Fruit fly (Drosophila melanogaster) whole organism, embryonic: ENCODE results near the gene Ir25a.

Source experiments
- BEAF-32 ChIP-seq: fragments of 200-800 bp; sonication (Bioruptor generic); optimal IDR thresholded peaks from 3 replicates; lab custom pipeline; 2017; ENCODE audit warnings: missing biosample characterization, missing genetic modification characterization, mild to moderate bottlenecking, moderate library complexity, missing genetic modification reagents
- Bdp1 ChIP-seq: fragments of 200-800 bp; sonication (Bioruptor generic); optimal IDR thresholded peaks from 3 replicates; lab custom pipeline; 2016; ENCODE audit warnings: missing biosample characterization, missing genetic modification characterization
- BtbVII ChIP-seq: fragments of 200-800 bp; sonication (Bioruptor generic); optimal IDR thresholded peaks from 3 replicates; lab custom pipeline; 2017; ENCODE audit warnings: missing biosample characterization, mild to moderate bottlenecking, missing genetic modification characterization
- CG10321 ChIP-seq: fragments of 200-800 bp; sonication (Bioruptor generic); IDR thresholded peaks from 2 replicates; pipeline ENCODE4 v1.3.6; 2022; ENCODE audit warnings: missing biosample characterization, missing genetic modification characterization
- CG10366 ChIP-seq: fragments of 200-800 bp; sonication (Bioruptor generic); IDR thresholded peaks from 2 replicates; pipeline ENCODE4 v1.3.6; 2022; ENCODE audit warnings: missing biosample characterization, missing genetic modification characterization
- CG11398 ChIP-seq: fragments of 200-800 bp; sonication (Bioruptor generic); optimal IDR thresholded peaks from 2 replicates; lab custom pipeline; 2016; ENCODE audit warnings: missing biosample characterization, missing genetic modification characterization
- CG11504 ChIP-seq: fragments of 200-800 bp; sonication (Bioruptor generic); optimal IDR thresholded peaks from 3 replicates; lab custom pipeline; 2019; ENCODE audit warnings: missing biosample characterization, mild to moderate bottlenecking, missing genetic modification characterization, moderate library complexity
- CG11695 ChIP-seq: fragments of 200-800 bp; sonication (Bioruptor generic); IDR thresholded peaks from 3 replicates; pipeline ENCODE4 v1.3.6; 2022; ENCODE audit warnings: missing biosample characterization, missing genetic modification characterization
- CG11723 ChIP-seq: fragments of 200-800 bp; sonication (Bioruptor generic); optimal IDR thresholded peaks from 2 replicates; lab custom pipeline; 2017; ENCODE audit warnings: missing biosample characterization, mild to moderate bottlenecking, missing genetic modification characterization
- CG12104 ChIP-seq: fragments of 200-800 bp; sonication (Bioruptor generic); optimal IDR thresholded peaks from 3 replicates; lab custom pipeline; 2016; ENCODE audit warnings: missing biosample characterization, missing genetic modification characterization
- CG12942 ChIP-seq: fragments of 200-800 bp; sonication (Bioruptor generic); optimal IDR thresholded peaks from 3 replicates; lab custom pipeline; 2016; ENCODE audit warnings: missing biosample characterization, missing genetic modification characterization
- CG1529 ChIP-seq: fragments of 200-800 bp; sonication (Bioruptor generic); optimal IDR thresholded peaks from 3 replicates; lab custom pipeline; 2018; ENCODE audit warnings: missing biosample characterization, missing genetic modification characterization
- CG15479 ChIP-seq: fragments of 200-800 bp; sonication (Bioruptor generic); optimal IDR thresholded peaks from 3 replicates; lab custom pipeline; 2019; ENCODE audit warnings: missing biosample characterization, mild to moderate bottlenecking, missing genetic modification characterization, moderate library complexity
- CG15601 ChIP-seq: fragments of 200-800 bp; sonication (Bioruptor generic); optimal IDR thresholded peaks from 3 replicates; lab custom pipeline; 2019; ENCODE audit warnings: missing biosample characterization, mild to moderate bottlenecking, missing genetic modification characterization, moderate library complexity
- CG1832 ChIP-seq: fragments of 200-800 bp; sonication (Bioruptor generic); optimal IDR thresholded peaks from 2 replicates; lab custom pipeline; 2017; ENCODE audit warnings: missing biosample characterization, mild to moderate bottlenecking, missing genetic modification characterization, inconsistent platforms
- CG2120 ChIP-seq: fragments of 200-800 bp; sonication (Bioruptor generic); optimal IDR thresholded peaks from 3 replicates; lab custom pipeline; 2016; ENCODE audit warnings: missing biosample characterization, missing genetic modification characterization
- CG4617 ChIP-seq: fragments of 200-800 bp; sonication (Bioruptor generic); optimal IDR thresholded peaks from 3 replicates; lab custom pipeline; 2016; ENCODE audit warnings: missing biosample characterization, missing genetic modification characterization, borderline replicate concordance
- CG8359 ChIP-seq: fragments of 200-800 bp; sonication (Bioruptor generic); optimal IDR thresholded peaks from 2 replicates; lab custom pipeline; 2017; ENCODE audit warnings: missing biosample characterization, mild to moderate bottlenecking, missing genetic modification characterization, borderline replicate concordance
- CG9215 ChIP-seq: fragments of 200-800 bp; sonication (Bioruptor generic); IDR thresholded peaks from 2 replicates; pipeline ENCODE4 v1.3.6; 2022; ENCODE audit warnings: missing biosample characterization, missing genetic modification characterization
- CkIIα-i1 ChIP-seq: fragments of 200-800 bp; sonication (Bioruptor generic); IDR thresholded peaks from 2 replicates; pipeline ENCODE4 v1.3.6; 2022; ENCODE audit warnings: missing biosample characterization, missing genetic modification characterization
- Elba2 ChIP-seq: fragments of 200-800 bp; sonication (Bioruptor generic); optimal IDR thresholded peaks from 3 replicates; lab custom pipeline; 2016; ENCODE audit warnings: missing biosample characterization, missing genetic modification characterization
- HLH4C ChIP-seq: fragments of 200-800 bp; sonication (Bioruptor generic); IDR thresholded peaks from 3 replicates; pipeline ENCODE4 v1.3.6; 2022; ENCODE audit warnings: missing biosample characterization, missing genetic modification characterization; ENCODE audit not compliant: partially characterized antibody
- HLHmδ ChIP-seq: fragments of 200-800 bp; sonication (Bioruptor generic); optimal IDR thresholded peaks from 2 replicates; lab custom pipeline; 2018; ENCODE audit warnings: missing biosample characterization, mild to moderate bottlenecking, missing genetic modification characterization, moderate library complexity
- Hmr ChIP-seq: fragments of 200-800 bp; sonication (Bioruptor generic); optimal IDR thresholded peaks from 3 replicates; lab custom pipeline; 2017; ENCODE audit warnings: mild to moderate bottlenecking, missing biosample characterization, missing genetic modification reagents, missing genetic modification characterization
- Hr78 ChIP-seq, 2 experiments: fragments of 200-800 bp in 1 of 2; fragments of >200 bp in 1 of 2; sonication (Bioruptor generic) in 1 of 2; optimal IDR thresholded peaks; 2 replicates each; lab custom pipeline; 2017 to 2019; ENCODE audit warnings: missing biosample characterization in 2 of 2, missing genetic modification characterization in 2 of 2, mild to moderate bottlenecking in 1 of 2, moderate library complexity in 1 of 2
- Med ChIP-seq: fragments of 200-800 bp; sonication (Bioruptor generic); peaks from one replicate; lab custom pipeline; 2016; ENCODE audit warnings: missing biosample characterization, missing genetic modification characterization, mild to moderate bottlenecking, inconsistent platforms, moderate library complexity
- NC2α ChIP-seq: fragments of 200-800 bp; sonication (Bioruptor generic); optimal IDR thresholded peaks from 2 replicates; lab custom pipeline; 2016; ENCODE audit warnings: missing biosample characterization, missing genetic modification characterization
- NFAT ChIP-seq: fragments of 200-800 bp; sonication (Bioruptor generic); IDR thresholded peaks from 2 replicates; pipeline ENCODE4 v1.3.6; 2022; ENCODE audit warnings: missing biosample characterization, missing genetic modification characterization
- Nf-YC ChIP-seq: fragments of 200-800 bp; optimal IDR thresholded peaks from 3 replicates; lab custom pipeline; 2019; ENCODE audit warnings: missing biosample characterization, mild to moderate bottlenecking, missing genetic modification characterization, moderate library complexity
- Optix ChIP-seq: fragments of 200-800 bp; sonication (Bioruptor generic); IDR thresholded peaks from 3 replicates; pipeline ENCODE4 v1.3.6; 2022; ENCODE audit warnings: missing biosample characterization, missing genetic modification characterization
- PHDP ChIP-seq: fragments of 200-800 bp; sonication (Bioruptor generic); optimal IDR thresholded peaks from 3 replicates; lab custom pipeline; 2018; ENCODE audit warnings: missing biosample characterization, mild to moderate bottlenecking, missing genetic modification characterization, moderate library complexity
- Trl ChIP-seq, 3 experiments: fragments of >200 bp in 2 of 3; fragments of 200-800 bp in 1 of 3; sonication (Bioruptor generic) in 1 of 3; optimal IDR thresholded peaks; 2 replicates in 1 of 3; 3 replicates in 2 of 3; lab custom pipeline; 2016 to 2017; ENCODE audit warnings: missing biosample characterization in 1 of 3, missing genetic modification characterization in 1 of 3
- ap ChIP-seq: fragments of 200-800 bp; sonication (Bioruptor generic); IDR thresholded peaks from 2 replicates; pipeline ENCODE4 v1.3.6; 2022; ENCODE audit warnings: missing biosample characterization, missing genetic modification characterization
- gfzf ChIP-seq: fragments of 200-800 bp; sonication (Bioruptor generic); optimal IDR thresholded peaks from 2 replicates; lab custom pipeline; 2016; ENCODE audit warnings: missing biosample characterization, mild to moderate bottlenecking, missing genetic modification characterization, moderate library complexity
- kay ChIP-seq: fragments of 200-800 bp; sonication (Bioruptor generic); optimal IDR thresholded peaks from 2 replicates; lab custom pipeline; 2016; ENCODE audit warnings: missing biosample characterization, missing genetic modification characterization
- lov ChIP-seq, 2 experiments: fragments of 200-800 bp in 1 of 2; fragments of >200 bp in 1 of 2; sonication (Bioruptor generic) in 1 of 2; IDR thresholded peaks in 1 of 2; optimal IDR thresholded peaks in 1 of 2; 2 replicates in 1 of 2; 3 replicates in 1 of 2; pipeline versions ENCODE4 v1.3.6 to Lab custom; 2017 to 2022; ENCODE audit warnings: missing biosample characterization in 1 of 2, missing genetic modification characterization in 1 of 2
- otp ChIP-seq: fragments of 200-800 bp; sonication (Bioruptor generic); IDR thresholded peaks from 3 replicates; pipeline ENCODE4, ENCODE4 v1.3.6; 2022; ENCODE audit warnings: missing biosample characterization, missing genetic modification characterization
- pb ChIP-seq: fragments of 200-800 bp; sonication (Bioruptor generic); optimal IDR thresholded peaks from 3 replicates; lab custom pipeline; 2016; ENCODE audit warnings: missing biosample characterization, missing genetic modification characterization
- prd ChIP-seq, 3 experiments: fragments of >200 bp in 2 of 3; fragments of 200-800 bp in 1 of 3; sonication (Bioruptor generic) in 1 of 3; optimal IDR thresholded peaks in 2 of 3; IDR thresholded peaks in 1 of 3; 2 replicates in 2 of 3; 3 replicates in 1 of 3; pipeline versions ENCODE4 v1.3.6 to Lab custom; 2017 to 2022; ENCODE audit warnings: missing biosample characterization in 1 of 3, missing genetic modification characterization in 1 of 3
- ranshi ChIP-seq: fragments of 200-800 bp; sonication (Bioruptor generic); IDR thresholded peaks from 2 replicates; pipeline ENCODE4 v1.3.6; 2022; ENCODE audit warnings: missing biosample characterization, missing genetic modification characterization
- rib ChIP-seq: fragments of 200-800 bp; sonication (Bioruptor generic); IDR thresholded peaks from 2 replicates; pipeline ENCODE4 v1.3.6; 2022; ENCODE audit warnings: missing biosample characterization, missing genetic modification characterization
- row ChIP-seq: fragments of 200-800 bp; sonication (Bioruptor generic); IDR thresholded peaks from 3 replicates; pipeline ENCODE4 v1.3.6; 2022; ENCODE audit warnings: missing biosample characterization, missing genetic modification characterization
- seq ChIP-seq: fragments of 200-800 bp; sonication (Bioruptor generic); IDR thresholded peaks from 2 replicates; pipeline ENCODE4 v1.3.6; 2022; ENCODE audit warnings: missing biosample characterization, missing genetic modification characterization
- ttk ChIP-seq: fragments of 200-800 bp; sonication (Bioruptor generic); IDR thresholded peaks from 2 replicates; pipeline ENCODE4 v2.1.2; 2022; ENCODE audit warnings: missing biosample characterization, missing genetic modification characterization
- z ChIP-seq: fragments of 200-800 bp; sonication (Bioruptor generic); IDR thresholded peaks from 3 replicates; pipeline ENCODE4 v1.3.6; 2022; ENCODE audit warnings: missing biosample characterization, missing genetic modification characterization
- zfh1 ChIP-seq: fragments of 200-800 bp; sonication (Bioruptor generic); IDR thresholded peaks from 3 replicates; pipeline ENCODE4 v1.3.6; 2022; ENCODE audit warnings: missing biosample characterization, missing genetic modification characterization

Gene Ir25a

dm6 chr2L:4820448-4821318, 14.4 kb downstream of the Ir25a start (continued):
- TF ChIP-seq CG8359 = peak; percentile 0
- TF ChIP-seq CG11398 (GFP tag; lab: Kevin White, UChicago) = no peak
- peak; percentile 55 for TF ChIP-seq CG9215 (GFP tag; lab: Robert Waterston, UW)
- TF ChIP-seq lov (optimal IDR thresholded peaks at IDR 0.05; lab: Kevin White, UChicago) = no peak
- TF ChIP-seq lov (GFP tag; IDR thresholded peaks at IDR 0.05; lab: Robert Waterston, UW) = 0 out of 3 replicates have a peak, but pooled peaks have one; percentile 19
- TF ChIP-seq Bdp1 (GFP tag; lab: Kevin White, UChicago) = peak; percentile 24
- TF ChIP-seq CG11504 (tag; lab: Kevin White, UChicago) = no peak

dm6 chr2L:4819995-4820394, 15.1 kb downstream of the Ir25a start:
- no peak for TF ChIP-seq BEAF-32
- TF ChIP-seq CkIIα-i1 = no peak
- TF ChIP-seq HLH4C = no peak
- no peak for TF ChIP-seq Trl (optimal IDR thresholded peaks at IDR 0.05; lab: Kevin White, UChicago)
- no peak for TF ChIP-seq Trl (GFP tag; optimal IDR thresholded peaks at IDR 0.05; lab: Kevin White, UChicago)
- TF ChIP-seq row (GFP tag; lab: Robert Waterston, UW) = 0 out of 3 replicates have a peak, but pooled peaks have one; percentile 7
- no peak for TF ChIP-seq Hr78 (GFP tag; optimal IDR thresholded peaks at IDR 0.05; lab: Kevin White, UChicago)
- TF ChIP-seq CG1832 (GFP tag; lab: Kevin White, UChicago) = no peak
- no peak for TF ChIP-seq CG15601 (tag; lab: Kevin White, UChicago)
- no peak for TF ChIP-seq rib
- no peak for TF ChIP-seq CG11695
- no peak for TF ChIP-seq pb
- no peak for TF ChIP-seq seq (GFP tag; lab: Robert Waterston, UW)
- no peak for TF ChIP-seq CG10366 (GFP tag; lab: Robert Waterston, UW)
- no peak for TF ChIP-seq NC2α (GFP tag; lab: Kevin White, UChicago)
- no peak for TF ChIP-seq CG12942 (GFP tag; lab: Kevin White, UChicago)
- TF ChIP-seq CG4617 (GFP tag; lab: Kevin White, UChicago) = no peak
- TF ChIP-seq CG2120 (GFP tag; lab: Kevin White, UChicago) = peak; percentile 23
- TF ChIP-seq Nf-YC = no peak
- TF ChIP-seq HLHmδ (GFP tag; lab: Kevin White, UChicago) = no peak
- TF ChIP-seq CG1529 = no peak
- TF ChIP-seq z = no peak
- TF ChIP-seq NFAT (GFP tag; lab: Robert Waterston, UW) = no peak
- TF ChIP-seq ranshi (GFP tag; lab: Robert Waterston, UW) = 0 out of 2 replicates have a peak, but pooled peaks have one; percentile 37
- no peak for TF ChIP-seq Hmr (GFP tag; lab: Kevin White, UChicago)
- TF ChIP-seq zfh1 (GFP tag; lab: Robert Waterston, UW) = 0 out of 3 replicates have a peak, but pooled peaks have one; percentile 22
- no peak for TF ChIP-seq BtbVII
- TF ChIP-seq Elba2 = no peak
- TF ChIP-seq prd (optimal IDR thresholded peaks at IDR 0.05; lab: Kevin White, UChicago) = no peak
- 0 out of 3 replicates have a peak, but pooled peaks have one; percentile 21 for TF ChIP-seq prd (GFP tag; IDR thresholded peaks at IDR 0.05; lab: Robert Waterston, UW)
- no peak for TF ChIP-seq CG15479
- TF ChIP-seq ttk (GFP tag; lab: Robert Waterston, UW) = no peak
- TF ChIP-seq CG11723 (GFP tag; lab: Kevin White, UChicago) = no peak
- TF ChIP-seq CG10321 (GFP tag; lab: Robert Waterston, UW) = no peak
- TF ChIP-seq Med = peak; percentile 53
- TF ChIP-seq gfzf (GFP tag; lab: Kevin White, UChicago) = no peak
- no peak for TF ChIP-seq PHDP
- TF ChIP-seq CG12104 (GFP tag; lab: Kevin White, UChicago) = no peak
- no peak for TF ChIP-seq otp (GFP tag; lab: Robert Waterston, UW)
- TF ChIP-seq kay (GFP tag; lab: Kevin White, UChicago) = no peak
- no peak for TF ChIP-seq ap (GFP tag; lab: Robert Waterston, UW)
- TF ChIP-seq Optix = no peak
